Fruit fly (Drosophila melanogaster) whole organism, embryonic: ENCODE data around the gene Cpr30B.

Experiments used
- Atf3 ChIP-seq: fragments of 200-800 bp; sonication (Bioruptor generic); optimal IDR thresholded peaks from 3 replicates; lab custom pipeline; 2016; ENCODE audit warnings: missing biosample characterization, missing genetic modification characterization
- C15 ChIP-seq: fragments of 200-800 bp; sonication (Bioruptor generic); IDR thresholded peaks from 3 replicates; pipeline ENCODE4 v1.3.6; 2022; ENCODE audit warnings: missing biosample characterization, missing genetic modification characterization
- CG1024 ChIP-seq: fragments of 200-800 bp; sonication (Bioruptor generic); IDR thresholded peaks from 2 replicates; pipeline ENCODE4 v1.3.6; 2022; ENCODE audit warnings: missing biosample characterization, missing genetic modification characterization
- CG10274 ChIP-seq: fragments of 200-800 bp; sonication (Bioruptor generic); optimal IDR thresholded peaks from 3 replicates; lab custom pipeline; 2017; ENCODE audit warnings: missing biosample characterization, mild to moderate bottlenecking, missing genetic modification characterization
- CG12104 ChIP-seq: fragments of 200-800 bp; sonication (Bioruptor generic); optimal IDR thresholded peaks from 3 replicates; lab custom pipeline; 2016; ENCODE audit warnings: missing biosample characterization, missing genetic modification characterization
- CG12391 ChIP-seq: fragments of 200-800 bp; sonication (Bioruptor generic); optimal IDR thresholded peaks from 3 replicates; lab custom pipeline; 2018; ENCODE audit warnings: missing biosample characterization, mild to moderate bottlenecking, missing genetic modification characterization, moderate library complexity
- CG13287 ChIP-seq: fragments of 200-800 bp; sonication (Bioruptor generic); IDR thresholded peaks from 2 replicates; pipeline ENCODE4 v1.3.6; 2022; ENCODE audit warnings: missing biosample characterization, missing genetic modification characterization; ENCODE audit not compliant: partially characterized antibody
- CG13424 ChIP-seq: fragments of 200-800 bp; sonication (Bioruptor generic); optimal IDR thresholded peaks from 2 replicates; lab custom pipeline; 2019; ENCODE audit warnings: missing biosample characterization, mild to moderate bottlenecking, missing genetic modification characterization, moderate library complexity
- CG14441 ChIP-seq: fragments of 200-800 bp; sonication (Bioruptor generic); IDR thresholded peaks from 2 replicates; pipeline ENCODE4 v1.3.6; 2022; ENCODE audit warnings: missing biosample characterization, missing genetic modification characterization
- CG16815 ChIP-seq: fragments of 200-800 bp; sonication (Bioruptor generic); optimal IDR thresholded peaks from 3 replicates; lab custom pipeline; 2017; ENCODE audit warnings: missing biosample characterization, mild to moderate bottlenecking, missing genetic modification characterization
- CG17612 ChIP-seq: fragments of 200-800 bp; sonication (Bioruptor generic); IDR thresholded peaks from 2 replicates; pipeline ENCODE4 v1.3.6; 2022; ENCODE audit warnings: missing biosample characterization, missing genetic modification characterization
- CG17829 ChIP-seq: fragments of 200-800 bp; optimal IDR thresholded peaks from 2 replicates; lab custom pipeline; 2019; ENCODE audit warnings: missing biosample characterization, mild to moderate bottlenecking, missing genetic modification characterization, moderate library complexity
- CG2875 ChIP-seq: fragments of 200-800 bp; sonication (Bioruptor generic); optimal IDR thresholded peaks from 2 replicates; lab custom pipeline; 2017; ENCODE audit warnings: missing biosample characterization, mild to moderate bottlenecking, missing genetic modification characterization, missing genetic modification reagents
- CG3163 ChIP-seq: fragments of 200-800 bp; sonication (Bioruptor generic); optimal IDR thresholded peaks from 3 replicates; lab custom pipeline; 2016; ENCODE audit warnings: missing biosample characterization, missing genetic modification characterization
- CG6654 ChIP-seq: fragments of 200-800 bp; sonication (Bioruptor generic); optimal IDR thresholded peaks from 2 replicates; lab custom pipeline; 2017; ENCODE audit warnings: missing biosample characterization, mild to moderate bottlenecking, missing genetic modification characterization
- CG7839 ChIP-seq: fragments of 200-800 bp; sonication (Bioruptor generic); optimal IDR thresholded peaks from 3 replicates; lab custom pipeline; 2018; ENCODE audit warnings: missing biosample characterization, mild to moderate bottlenecking, missing genetic modification characterization, moderate library complexity
- CG8089 ChIP-seq: fragments of 200-800 bp; sonication (Bioruptor generic); optimal IDR thresholded peaks from 3 replicates; lab custom pipeline; 2016; ENCODE audit warnings: missing biosample characterization, missing genetic modification characterization
- CG8388 ChIP-seq: fragments of 200-800 bp; sonication (Bioruptor generic); optimal IDR thresholded peaks from 2 replicates; lab custom pipeline; 2019; ENCODE audit warnings: missing biosample characterization, mild to moderate bottlenecking, missing genetic modification characterization, moderate library complexity
- CG9876 ChIP-seq: fragments of 200-800 bp; sonication (Bioruptor generic); optimal IDR thresholded peaks from 2 replicates; lab custom pipeline; 2016; ENCODE audit warnings: missing biosample characterization, missing genetic modification characterization
- CoRest ChIP-seq: fragments of 200-800 bp; sonication (Bioruptor generic); optimal IDR thresholded peaks from 3 replicates; lab custom pipeline; 2018; ENCODE audit warnings: missing biosample characterization, mild to moderate bottlenecking, missing genetic modification characterization, moderate library complexity
- Deaf1 ChIP-seq: fragments of 200-800 bp; optimal IDR thresholded peaks from 3 replicates; lab custom pipeline; 2019; ENCODE audit warnings: missing biosample characterization, mild to moderate bottlenecking, missing genetic modification characterization, moderate library complexity
- ERR ChIP-seq: fragments of 200-800 bp; sonication (Bioruptor generic); optimal IDR thresholded peaks from 2 replicates; lab custom pipeline; 2016; ENCODE audit warnings: missing biosample characterization, missing genetic modification characterization
- Elba2 ChIP-seq: fragments of 200-800 bp; sonication (Bioruptor generic); optimal IDR thresholded peaks from 3 replicates; lab custom pipeline; 2016; ENCODE audit warnings: missing biosample characterization, missing genetic modification characterization
- Jarid2 ChIP-seq: fragments of 200-800 bp; sonication (Bioruptor generic); optimal IDR thresholded peaks from 3 replicates; lab custom pipeline; 2017; ENCODE audit warnings: mild to moderate bottlenecking, missing biosample characterization, missing genetic modification reagents, missing genetic modification characterization
- MESR4 ChIP-seq: fragments of 200-800 bp; sonication (Bioruptor generic); optimal IDR thresholded peaks from 2 replicates; lab custom pipeline; 2018; ENCODE audit warnings: missing biosample characterization, mild to moderate bottlenecking, missing genetic modification characterization, moderate library complexity
- Max ChIP-seq: fragments of 200-800 bp; sonication (Bioruptor generic); optimal IDR thresholded peaks from 2 replicates; lab custom pipeline; 2016; ENCODE audit warnings: missing biosample characterization, mild to moderate bottlenecking, missing genetic modification characterization
- Mrtf ChIP-seq: fragments of 200-800 bp; sonication (Bioruptor generic); IDR thresholded peaks from 3 replicates; pipeline ENCODE4 v1.3.6; 2022; ENCODE audit warnings: missing biosample characterization, missing genetic modification characterization
- NC2α ChIP-seq: fragments of 200-800 bp; sonication (Bioruptor generic); optimal IDR thresholded peaks from 2 replicates; lab custom pipeline; 2016; ENCODE audit warnings: missing biosample characterization, missing genetic modification characterization
- NC2β ChIP-seq: fragments of 200-800 bp; sonication (Bioruptor generic); optimal IDR thresholded peaks from 2 replicates; lab custom pipeline; 2016; ENCODE audit warnings: missing biosample characterization, missing genetic modification characterization
- Pdp1 ChIP-seq, 2 experiments: fragments of 200-800 bp; sonication (Bioruptor generic); optimal IDR thresholded peaks; 3 replicates each; lab custom pipeline; 2016; ENCODE audit warnings: missing biosample characterization in 2 of 2, missing genetic modification characterization in 2 of 2, mild to moderate bottlenecking in 1 of 2, moderate library complexity in 1 of 2
- Sin3A ChIP-seq: fragments of >200 bp; optimal IDR thresholded peaks from 2 replicates; lab custom pipeline; 2018
- Sox102F ChIP-seq: fragments of 200-800 bp; sonication (Bioruptor generic); optimal IDR thresholded peaks from 2 replicates; lab custom pipeline; 2018; ENCODE audit warnings: missing biosample characterization, mild to moderate bottlenecking, missing genetic modification characterization, moderate library complexity
- Taf1 ChIP-seq: fragments of 200-800 bp; sonication (Bioruptor generic); IDR thresholded peaks from 2 replicates; pipeline ENCODE4 v1.3.6; 2022; ENCODE audit warnings: missing biosample characterization, missing genetic modification characterization
- abd-A ChIP-seq: fragments of 200-800 bp; sonication (Bioruptor generic); optimal IDR thresholded peaks from 3 replicates; lab custom pipeline; 2019; ENCODE audit warnings: missing biosample characterization, mild to moderate bottlenecking, missing genetic modification characterization, moderate library complexity
- bigmax ChIP-seq: fragments of 200-800 bp; sonication (Bioruptor generic); optimal IDR thresholded peaks from 2 replicates; lab custom pipeline; 2018; ENCODE audit warnings: missing biosample characterization, mild to moderate bottlenecking, missing genetic modification characterization
- bsh ChIP-seq, 2 experiments: fragments of 200-800 bp; sonication (Bioruptor generic); optimal IDR thresholded peaks; 2 replicates each; lab custom pipeline; 2017 to 2018; ENCODE audit warnings: mild to moderate bottlenecking in 2 of 2, missing biosample characterization in 2 of 2, missing genetic modification characterization in 2 of 2, moderate library complexity in 1 of 2
- croc ChIP-seq: fragments of 200-800 bp; sonication (Bioruptor generic); conservative IDR thresholded peaks from 3 replicates; pipeline ENCODE4 v1.3.6; 2022; ENCODE audit warnings: missing biosample characterization, missing genetic modification characterization
- eyg ChIP-seq: fragments of 200-800 bp; sonication (Bioruptor generic); optimal IDR thresholded peaks from 3 replicates; lab custom pipeline; 2016; ENCODE audit warnings: missing biosample characterization, missing genetic modification characterization
- fd102C ChIP-seq: fragments of 200-800 bp; sonication (Bioruptor generic); optimal IDR thresholded peaks from 2 replicates; lab custom pipeline; 2018; ENCODE audit warnings: missing biosample characterization, mild to moderate bottlenecking, missing genetic modification characterization, moderate library complexity
- gfzf ChIP-seq: fragments of 200-800 bp; sonication (Bioruptor generic); optimal IDR thresholded peaks from 2 replicates; lab custom pipeline; 2016; ENCODE audit warnings: missing biosample characterization, mild to moderate bottlenecking, missing genetic modification characterization, moderate library complexity
- kni ChIP-seq: fragments of 200-800 bp; sonication (Bioruptor generic); optimal IDR thresholded peaks from 3 replicates; lab custom pipeline; 2017; ENCODE audit warnings: mild to moderate bottlenecking, missing biosample characterization, missing genetic modification reagents, missing genetic modification characterization
- knrl ChIP-seq: fragments of 200-800 bp; sonication (Bioruptor generic); IDR thresholded peaks from 3 replicates; pipeline ENCODE4 v1.3.6; 2022; ENCODE audit warnings: missing biosample characterization, missing genetic modification characterization; ENCODE audit not compliant: partially characterized antibody
- lilli ChIP-seq: fragments of 200-800 bp; sonication (Bioruptor generic); optimal IDR thresholded peaks from 3 replicates; lab custom pipeline; 2016; ENCODE audit warnings: missing biosample characterization, missing genetic modification characterization
- salm ChIP-seq: fragments of 200-800 bp; sonication (Bioruptor generic); optimal IDR thresholded peaks from 2 replicates; lab custom pipeline; 2018; ENCODE audit warnings: missing biosample characterization, mild to moderate bottlenecking, missing genetic modification characterization
- slou ChIP-seq: fragments of 200-800 bp; sonication (Bioruptor generic); optimal IDR thresholded peaks from 3 replicates; lab custom pipeline; 2016; ENCODE audit warnings: missing biosample characterization, missing genetic modification characterization
- tap ChIP-seq: fragments of 200-800 bp; optimal IDR thresholded peaks from 3 replicates; lab custom pipeline; 2019; ENCODE audit warnings: missing biosample characterization, mild to moderate bottlenecking, missing genetic modification characterization, moderate library complexity
- tio ChIP-seq: fragments of 200-800 bp; sonication (Bioruptor generic); optimal IDR thresholded peaks from 2 replicates; lab custom pipeline; 2017; ENCODE audit warnings: missing biosample characterization, missing genetic modification characterization, inconsistent platforms
- yki ChIP-seq: fragments of >200 bp; optimal IDR thresholded peaks from 3 replicates; lab custom pipeline; 2018
- zfh1 ChIP-seq: fragments of 200-800 bp; sonication (Bioruptor generic); IDR thresholded peaks from 3 replicates; pipeline ENCODE4 v1.3.6; 2022; ENCODE audit warnings: missing biosample characterization, missing genetic modification characterization

Cpr30B gene

DNA sequence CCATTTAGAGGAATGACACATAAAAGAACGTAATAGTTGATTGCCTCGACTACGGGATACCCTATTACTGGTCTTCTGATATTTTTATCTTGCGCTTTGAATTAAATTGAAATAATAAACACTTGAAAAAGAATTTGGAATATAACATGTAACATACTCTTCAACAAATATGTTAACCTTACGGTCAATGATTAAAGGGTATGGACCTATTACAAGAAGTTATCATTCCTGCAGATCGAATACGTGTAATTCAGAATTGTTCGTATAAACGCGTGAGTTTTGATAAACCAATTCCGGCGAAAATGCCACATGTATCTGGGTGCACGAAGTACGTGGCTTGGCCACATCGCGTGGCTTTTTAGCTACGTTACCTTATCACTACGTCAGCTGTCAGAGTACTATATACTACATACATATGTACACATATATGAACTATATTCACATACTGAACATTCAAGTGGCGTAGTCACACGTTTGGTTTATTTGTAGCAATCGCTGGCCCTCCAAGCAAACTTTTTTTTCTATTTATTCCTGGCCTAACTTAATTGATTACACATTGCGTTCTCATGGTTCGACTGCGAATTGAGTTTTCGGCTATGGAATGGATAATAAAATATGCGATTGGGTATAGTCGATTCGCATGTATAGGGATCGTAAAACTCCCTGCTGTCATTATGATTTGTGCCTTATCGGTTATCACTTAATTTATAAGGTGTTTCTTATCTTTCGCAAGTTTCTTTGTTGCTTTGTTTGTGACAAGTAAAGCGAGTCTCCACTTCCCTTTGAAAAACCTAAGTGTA is 44.3 kb upstream of the Cpr30B start (continued):
- TF ChIP-seq CG13287: no peak
- TF ChIP-seq CG16815: no peak
- peak; percentile 56 for TF ChIP-seq tap (tag; lab: Kevin White, UChicago)
- TF ChIP-seq ERR: peak; percentile 56
- TF ChIP-seq CG10274 (GFP tag; lab: Kevin White, UChicago): peak; percentile 37
- no peak for TF ChIP-seq fd102C
- peak; percentile 64 for TF ChIP-seq CG12391 (tag; lab: Kevin White, UChicago)
- TF ChIP-seq CG2875 (GFP tag; lab: Kevin White, UChicago): no peak
- TF ChIP-seq CG7839 (tag; lab: Kevin White, UChicago): peak; percentile 82
- TF ChIP-seq Elba2 (GFP tag; lab: Kevin White, UChicago): no peak
- TF ChIP-seq salm (tag; lab: Kevin White, UChicago): no peak
- TF ChIP-seq croc (GFP tag; lab: Robert Waterston, UW): no peak; the same call in 2 of the 3 replicates
- peak; percentile 80 for TF ChIP-seq CG14441 (GFP tag; lab: Robert Waterston, UW)
- peak; percentile 30 for TF ChIP-seq slou (GFP tag; lab: Kevin White, UChicago)
- no peak for TF ChIP-seq bigmax (GFP tag; lab: Kevin White, UChicago)
- TF ChIP-seq CG8089 (GFP tag; lab: Kevin White, UChicago): no peak
- TF ChIP-seq NC2α: no peak
- peak; percentile 70 for TF ChIP-seq CG17829 (tag; lab: Kevin White, UChicago)
- TF ChIP-seq CG1024 (GFP tag; lab: Robert Waterston, UW): peak; percentile 32; the same call in 1 of the 2 replicates
- no peak for TF ChIP-seq knrl
- peak; percentile 33 for TF ChIP-seq eyg (GFP tag; lab: Kevin White, UChicago)
- no peak for TF ChIP-seq MESR4 (GFP tag; lab: Kevin White, UChicago)
- TF ChIP-seq Mrtf (GFP tag; lab: Robert Waterston, UW): no peak
- TF ChIP-seq Deaf1 (tag; lab: Kevin White, UChicago): peak; percentile 44
- TF ChIP-seq tio (GFP tag; lab: Kevin White, UChicago): peak; percentile 50
- TF ChIP-seq CG17612 (GFP tag; lab: Robert Waterston, UW): 0 out of 2 replicates have a peak, but pooled peaks have one; percentile 6
- peak; percentile 48 for TF ChIP-seq CG12104 (GFP tag; lab: Kevin White, UChicago)
- TF ChIP-seq lilli (GFP tag; lab: Kevin White, UChicago): peak; percentile 71
- peak; percentile 32 for TF ChIP-seq CG13424 (tag; lab: Kevin White, UChicago)
- peak; percentile 17 for TF ChIP-seq CG6654
- TF ChIP-seq bsh (GFP tag; optimal IDR thresholded peaks at IDR 0.05; lab: Kevin White, UChicago): peak in 1 of 2 experiments; percentile 63
- TF ChIP-seq Max: peak; percentile 34
- no peak for TF ChIP-seq gfzf (GFP tag; lab: Kevin White, UChicago)
- TF ChIP-seq Pdp1 (GFP tag; optimal IDR thresholded peaks at IDR 0.05; lab: Kevin White, UChicago): peak; percentile 45 to 62
- TF ChIP-seq Taf1: no peak
- peak; percentile 52 for TF ChIP-seq CoRest (tag; lab: Kevin White, UChicago)
- no peak for TF ChIP-seq Atf3 (GFP tag; lab: Kevin White, UChicago)
- no peak for TF ChIP-seq CG9876 (GFP tag; lab: Kevin White, UChicago)
- no peak for TF ChIP-seq yki (lab: Kevin White, UChicago)
- TF ChIP-seq kni (GFP tag; lab: Kevin White, UChicago): no peak
- no peak for TF ChIP-seq C15 (GFP tag; lab: Robert Waterston, UW)
- TF ChIP-seq CG8388 (GFP tag; lab: Kevin White, UChicago): peak; percentile 29
- TF ChIP-seq Jarid2 (GFP tag; lab: Kevin White, UChicago): peak; percentile 24
- peak; percentile 8 for TF ChIP-seq NC2β
- TF ChIP-seq Sin3A (lab: Kevin White, UChicago): no peak
- peak; percentile 72 for TF ChIP-seq Sox102F (GFP tag; lab: Kevin White, UChicago)
- TF ChIP-seq abd-A (tag; lab: Kevin White, UChicago): no peak
- no peak for TF ChIP-seq CG3163 (GFP tag; lab: Kevin White, UChicago)
- TF ChIP-seq zfh1 (GFP tag; lab: Robert Waterston, UW): peak; percentile 69; the same call in 2 of the 3 replicates
